Worm (Caenorhabditis elegans) whole organism, young adult: ENCODE results near the gene dct-1.

Experiments used
- B0261.1 ChIP-seq: sonication (generic microtip); optimal IDR thresholded peaks from 2 replicates; lab custom pipeline; 2016; ENCODE audit warnings: mild to moderate bottlenecking, missing genetic modification characterization, moderate library complexity, missing compliant biosample characterization
- B0336.3 ChIP-seq: fragments of 200-800 bp; sonication (Bioruptor generic); IDR thresholded peaks from 2 replicates; pipeline ENCODE4 v1.3.6; 2022; ENCODE audit warnings: missing genetic modification characterization, missing compliant biosample characterization
- C06A6.2 ChIP-seq: fragments of 200-800 bp; sonication (Bioruptor generic); conservative IDR thresholded peaks from 2 replicates; pipeline ENCODE4 v1.3.6; 2022; ENCODE audit warnings: missing genetic modification characterization, missing compliant biosample characterization
- F33H1.4 ChIP-seq: fragments of 200-800 bp; sonication (Bioruptor generic); IDR thresholded peaks from 2 replicates; pipeline ENCODE4 v1.3.6; 2022; ENCODE audit warnings: missing genetic modification reagents, missing genetic modification characterization, missing compliant biosample characterization
- F37B4.10 ChIP-seq: fragments of 200-800 bp; sonication (Bioruptor generic); IDR thresholded peaks from 2 replicates; pipeline ENCODE4 v1.3.6; 2022; ENCODE audit warnings: missing genetic modification characterization, missing compliant biosample characterization
- F52B5.7 ChIP-seq: sonication (generic microtip); optimal IDR thresholded peaks from 2 replicates; lab custom pipeline; 2016; ENCODE audit warnings: mild to moderate bottlenecking, missing genetic modification characterization, missing compliant biosample characterization
- F55B11.4 ChIP-seq: sonication (generic microtip); optimal IDR thresholded peaks from 2 replicates; lab custom pipeline; 2016; ENCODE audit warnings: missing compliant biosample characterization, missing genetic modification characterization, borderline replicate concordance; ENCODE audit not compliant: insufficient read depth
- F57A8.1 ChIP-seq: fragments of 200-800 bp; sonication (Bioruptor generic); optimal IDR thresholded peaks from 2 replicates; lab custom pipeline; 2018; ENCODE audit warnings: mild to moderate bottlenecking, missing genetic modification characterization, moderate library complexity, missing compliant biosample characterization
- K12H6.12 ChIP-seq: fragments of 200-800 bp; sonication (Bioruptor generic); optimal IDR thresholded peaks from 2 replicates; lab custom pipeline; 2018; ENCODE audit warnings: mild to moderate bottlenecking, missing genetic modification characterization, missing compliant biosample characterization
- Y53F4B.3 ChIP-seq: fragments of 200-800 bp; sonication (Bioruptor generic); IDR thresholded peaks from 2 replicates; pipeline ENCODE4 v1.3.6; 2022; ENCODE audit warnings: missing genetic modification reagents, missing genetic modification characterization, missing compliant biosample characterization
- Y56A3A.18 ChIP-seq: fragments of 200-800 bp; sonication (Bioruptor generic); IDR thresholded peaks from 2 replicates; pipeline ENCODE4 v1.3.6; 2022; ENCODE audit warnings: missing genetic modification reagents, missing genetic modification characterization, missing compliant biosample characterization
- Y67H2A.10 ChIP-seq: fragments of 200-800 bp; sonication (Bioruptor generic); conservative IDR thresholded peaks from 2 replicates; pipeline ENCODE4 v1.3.6; 2022; ENCODE audit warnings: missing genetic modification reagents, missing genetic modification characterization, missing compliant biosample characterization
- Y79H2A.3 ChIP-seq: fragments of 200-800 bp; sonication (Bioruptor generic); conservative IDR thresholded peaks from 2 replicates; pipeline ENCODE4 v1.3.6; 2022; ENCODE audit warnings: missing genetic modification reagents, missing genetic modification characterization, missing compliant biosample characterization
- ZK185.1 ChIP-seq: sonication (generic microtip); optimal IDR thresholded peaks from 2 replicates; lab custom pipeline; 2016; ENCODE audit warnings: mild to moderate bottlenecking, missing genetic modification characterization, missing compliant biosample characterization; ENCODE audit not compliant: poor library complexity, severe bottlenecking
- ama-1 ChIP-seq, 3 experiments: fragments of 150-350 bp in 1 of 3; sonication (generic microtip) in 2 of 3; optimal IDR thresholded peaks; 2 replicates each; lab custom pipeline; 2014 to 2018; ENCODE audit warnings: missing biosample characterization in 2 of 3, missing genetic modification characterization in 2 of 3, missing genetic modification reagents in 2 of 3
- athp-1 ChIP-seq: sonication (generic microtip); optimal IDR thresholded peaks from 2 replicates; lab custom pipeline; 2017; ENCODE audit warnings: mild to moderate bottlenecking, missing genetic modification characterization, missing compliant biosample characterization
- attf-5 ChIP-seq: fragments of 200-800 bp; sonication (Bioruptor generic); optimal IDR thresholded peaks from 2 replicates; lab custom pipeline; 2018; ENCODE audit warnings: mild to moderate bottlenecking, missing genetic modification characterization, missing compliant biosample characterization
- attf-6 ChIP-seq: fragments of 200-800 bp; sonication (Bioruptor generic); IDR thresholded peaks from 2 replicates; pipeline ENCODE4 v1.3.6; 2022; ENCODE audit warnings: missing genetic modification reagents, missing genetic modification characterization, missing compliant biosample characterization
- bed-1 ChIP-seq: fragments of 200-800 bp; sonication (Bioruptor generic); IDR thresholded peaks from 2 replicates; pipeline ENCODE4 v1.3.6; 2022; ENCODE audit warnings: missing genetic modification reagents, missing genetic modification characterization, missing compliant biosample characterization
- ceh-58 ChIP-seq: fragments of 200-800 bp; sonication (Bioruptor generic); IDR thresholded peaks from 2 replicates; pipeline ENCODE4 v1.3.6; 2022; ENCODE audit warnings: missing genetic modification characterization, missing compliant biosample characterization
- dpl-1 ChIP-seq: fragments of 150-350 bp; optimal IDR thresholded peaks from 2 replicates; lab custom pipeline; 2014; ENCODE audit warnings: missing biosample characterization, missing genetic modification reagents, missing genetic modification characterization
- egl-18 ChIP-seq: fragments of 200-800 bp; sonication (Bioruptor generic); IDR thresholded peaks from 2 replicates; pipeline ENCODE4 v1.3.6; 2022; ENCODE audit warnings: missing genetic modification reagents, missing genetic modification characterization, missing compliant biosample characterization
- ekl-4 ChIP-seq: fragments of 200-800 bp; sonication (Bioruptor generic); IDR thresholded peaks from 2 replicates; pipeline ENCODE4 v1.3.6; 2022; ENCODE audit warnings: missing genetic modification reagents, missing genetic modification characterization, missing compliant biosample characterization
- ets-4 ChIP-seq: fragments of 200-800 bp; sonication (Bioruptor generic); optimal IDR thresholded peaks from 2 replicates; lab custom pipeline; 2018; ENCODE audit warnings: mild to moderate bottlenecking, missing genetic modification characterization, missing compliant biosample characterization
- hlh-12 ChIP-seq: sonication (generic microtip); optimal IDR thresholded peaks from 2 replicates; lab custom pipeline; 2016; ENCODE audit warnings: missing genetic modification characterization, missing compliant biosample characterization
- hlh-26 ChIP-seq: fragments of 200-800 bp; sonication (Bioruptor generic); conservative IDR thresholded peaks from 2 replicates; pipeline ENCODE4 v1.3.6; 2022; ENCODE audit warnings: missing genetic modification reagents, missing genetic modification characterization, missing compliant biosample characterization
- hmg-1.2 ChIP-seq: fragments of 200-800 bp; sonication (Bioruptor generic); IDR thresholded peaks from 2 replicates; pipeline ENCODE4 v1.3.6; 2022; ENCODE audit warnings: missing genetic modification reagents, missing genetic modification characterization, missing compliant biosample characterization
- let-607 ChIP-seq, 2 experiments: fragments of 200-800 bp in 1 of 2; sonication (Bioruptor generic) in 1 of 2; sonication (generic microtip) in 1 of 2; optimal IDR thresholded peaks; 2 replicates each; lab custom pipeline; 2016 to 2018; ENCODE audit warnings: mild to moderate bottlenecking in 2 of 2, missing compliant biosample characterization in 2 of 2, missing genetic modification characterization in 2 of 2, moderate library complexity in 2 of 2, missing genotype in 1 of 2
- lir-1 ChIP-seq: fragments of 200-800 bp; sonication (Bioruptor generic); conservative IDR thresholded peaks from 2 replicates; pipeline ENCODE4 v1.3.6; 2022; ENCODE audit warnings: missing genetic modification reagents, missing genetic modification characterization, missing compliant biosample characterization
- madf-10 ChIP-seq: sonication (generic microtip); optimal IDR thresholded peaks from 2 replicates; lab custom pipeline; 2016; ENCODE audit warnings: mild to moderate bottlenecking, missing genetic modification characterization, missing compliant biosample characterization
- madf-6 ChIP-seq: fragments of 200-800 bp; sonication (Bioruptor generic); IDR thresholded peaks from 2 replicates; pipeline ENCODE4 v1.3.6; 2022; ENCODE audit warnings: missing genetic modification reagents, missing genetic modification characterization, missing compliant biosample characterization
- nhr-120 ChIP-seq: fragments of 200-800 bp; sonication (Bioruptor generic); IDR thresholded peaks from 2 replicates; pipeline ENCODE4 v1.3.6; 2022; ENCODE audit warnings: missing genetic modification characterization, missing compliant biosample characterization
- pbrm-1 ChIP-seq: fragments of 200-800 bp; sonication (Bioruptor generic); IDR thresholded peaks from 2 replicates; pipeline ENCODE4 v1.3.6; 2022; ENCODE audit warnings: missing genetic modification reagents, missing genetic modification characterization, missing compliant biosample characterization
- pha-4 ChIP-seq: fragments of 150-350 bp; sonication (generic microtip); optimal IDR thresholded peaks from 2 replicates; lab custom pipeline; 2014; ENCODE audit warnings: missing biosample characterization, missing genetic modification reagents, missing genetic modification characterization
- rcor-1 ChIP-seq: fragments of 200-800 bp; sonication (Bioruptor generic); IDR thresholded peaks from 2 replicates; pipeline ENCODE4 v1.3.6; 2022; ENCODE audit warnings: missing genetic modification reagents, missing genetic modification characterization, missing compliant biosample characterization
- rec-8 ChIP-seq, 2 experiments: sonication (generic microtip); optimal IDR thresholded peaks; 2 replicates each; lab custom pipeline; 2016; ENCODE audit warnings: mild to moderate bottlenecking in 2 of 2, missing genetic modification characterization in 2 of 2, missing genetic modification reagents in 2 of 2, missing genotype in 2 of 2, missing biosample characterization in 1 of 2, missing compliant biosample characterization in 1 of 2, moderate library complexity in 1 of 2
- snpc-1.1 ChIP-seq: sonication (generic microtip); optimal IDR thresholded peaks from 2 replicates; lab custom pipeline; 2017; ENCODE audit warnings: missing genetic modification characterization, mild to moderate bottlenecking, missing compliant biosample characterization, antibody characterized with exemption, moderate library complexity, missing genotype, missing genetic modification reagents; ENCODE audit not compliant: insufficient read depth
- snpc-3.4 ChIP-seq: sonication (generic microtip); optimal IDR thresholded peaks from 2 replicates; lab custom pipeline; 2017; ENCODE audit warnings: missing genetic modification characterization, mild to moderate bottlenecking, missing compliant biosample characterization, antibody characterized with exemption, moderate library complexity, missing genotype, missing genetic modification reagents
- snpc-4 ChIP-seq, 5 experiments: fragments of 150-350 bp in 1 of 5; sonication (generic microtip) in 4 of 5; optimal IDR thresholded peaks; 2 replicates each; lab custom pipeline; 2014 to 2018; ENCODE audit warnings: missing genetic modification characterization in 5 of 5, missing biosample characterization in 3 of 5, antibody characterized with exemption in 2 of 5, mild to moderate bottlenecking in 2 of 5, missing compliant biosample characterization in 2 of 5, missing genotype in 2 of 5, moderate library complexity in 2 of 5, missing genetic modification reagents in 1 of 5
- tbx-9 ChIP-seq: sonication (generic microtip); optimal IDR thresholded peaks from 2 replicates; lab custom pipeline; 2016; ENCODE audit warnings: borderline replicate concordance, missing genetic modification characterization, inconsistent platforms, missing compliant biosample characterization
- tlf-1 ChIP-seq: fragments of 200-800 bp; sonication (Bioruptor generic); optimal IDR thresholded peaks from 2 replicates; lab custom pipeline; 2018; ENCODE audit warnings: mild to moderate bottlenecking, missing genetic modification characterization, missing compliant biosample characterization
- unc-130 ChIP-seq: sonication (generic microtip); optimal IDR thresholded peaks from 2 replicates; lab custom pipeline; 2016; ENCODE audit warnings: missing genetic modification reagents, missing genetic modification characterization, missing compliant biosample characterization
- xnd-1 ChIP-seq: sonication (generic microtip); optimal IDR thresholded peaks from 2 replicates; lab custom pipeline; 2016; ENCODE audit warnings: missing genotype, missing genetic modification reagents, missing genetic modification characterization, missing compliant biosample characterization
- ztf-25 ChIP-seq: fragments of 200-800 bp; sonication (Bioruptor generic); IDR thresholded peaks from 2 replicates; pipeline ENCODE4 v1.3.6; 2022; ENCODE audit warnings: missing genetic modification reagents, missing genetic modification characterization, missing compliant biosample characterization
- ztf-28 ChIP-seq: fragments of 200-800 bp; sonication (Bioruptor generic); IDR thresholded peaks from 2 replicates; pipeline ENCODE4 v1.3.6; 2022; ENCODE audit warnings: missing genetic modification reagents, missing genetic modification characterization, missing compliant biosample characterization
- ztf-6 ChIP-seq: fragments of 200-800 bp; sonication (Bioruptor generic); IDR thresholded peaks from 2 replicates; pipeline ENCODE4 v1.3.6; 2022; ENCODE audit warnings: missing genetic modification reagents, missing genetic modification characterization, missing compliant biosample characterization

The dct-1 gene

ce11 chrX:7906430-7907014 is 47.6 kb upstream of the dct-1 start, which contains the start of gene C39D10.1 (continued):
- no peak for TF ChIP-seq ama-1 (optimal IDR thresholded peaks at IDR 0.05; lab: Kevin White, UChicago)
- TF ChIP-seq ama-1 (GFP tag; optimal IDR thresholded peaks at IDR 0.05; lab: Kevin White, UChicago) = peak in 1 of 2 experiments; percentile 87
- TF ChIP-seq bed-1 (GFP tag; lab: Robert Waterston, UW) = no peak
- TF ChIP-seq Y53F4B.3 (GFP tag; lab: Robert Waterston, UW) = no peak
- TF ChIP-seq snpc-4 (GFP tag; optimal IDR thresholded peaks at IDR 0.05; lab: Kevin White, UChicago) = peak; percentile 75
- peak in 1 of 4 experiments; percentile 67 for TF ChIP-seq snpc-4 (tag; optimal IDR thresholded peaks at IDR 0.05; lab: Kevin White, UChicago)
- TF ChIP-seq ztf-25 = no peak
- TF ChIP-seq madf-6 = 0 out of 2 replicates have a peak, but pooled peaks have one; percentile 26
- TF ChIP-seq ztf-28 = no peak
- TF ChIP-seq hlh-12 = no peak
- no peak for TF ChIP-seq athp-1
- TF ChIP-seq B0336.3 (GFP tag; lab: Robert Waterston, UW) = no peak
- TF ChIP-seq snpc-1.1 (tag; lab: Kevin White, UChicago) = peak; percentile 12
- no peak for TF ChIP-seq C06A6.2 (GFP tag; lab: Robert Waterston, UW)
- TF ChIP-seq madf-10 (tag; lab: Kevin White, UChicago) = peak; percentile 21
- TF ChIP-seq hmg-1.2 (GFP tag; lab: Robert Waterston, UW) = peak; percentile 47
- TF ChIP-seq ztf-6 (GFP tag; lab: Robert Waterston, UW) = no peak
- no peak for TF ChIP-seq pha-4
- TF ChIP-seq tbx-9 (tag; lab: Kevin White, UChicago) = no peak
- TF ChIP-seq xnd-1 (tag; lab: Kevin White, UChicago) = no peak
- TF ChIP-seq Y79H2A.3 (GFP tag; lab: Robert Waterston, UW) = no peak
- TF ChIP-seq unc-130 = no peak
- TF ChIP-seq egl-18 (GFP tag; lab: Robert Waterston, UW) = no peak
- no peak for TF ChIP-seq F52B5.7 (tag; lab: Kevin White, UChicago)
- TF ChIP-seq hlh-26 = no peak
- peak; percentile 9 to 13 for TF ChIP-seq rec-8 (tag; optimal IDR thresholded peaks at IDR 0.05; lab: Kevin White, UChicago)
- no peak for TF ChIP-seq ets-4 (GFP tag; lab: Kevin White, UChicago)
- no peak for TF ChIP-seq K12H6.12 (tag; lab: Kevin White, UChicago)
- TF ChIP-seq tlf-1 = no peak
- no peak for TF ChIP-seq attf-5 (GFP tag; lab: Kevin White, UChicago)
- no peak for TF ChIP-seq F37B4.10 (GFP tag; lab: Robert Waterston, UW)
- TF ChIP-seq rcor-1 (GFP tag; lab: Robert Waterston, UW) = 0 out of 2 replicates have a peak, but pooled peaks have one; percentile 15
- no peak for TF ChIP-seq snpc-3.4
- TF ChIP-seq nhr-120 (GFP tag; lab: Robert Waterston, UW) = no peak
- TF ChIP-seq ceh-58 (GFP tag; lab: Robert Waterston, UW) = no peak
- peak; percentile 78 for TF ChIP-seq B0261.1 (tag; lab: Kevin White, UChicago)
- no peak for TF ChIP-seq dpl-1
- TF ChIP-seq ekl-4 = no peak
- no peak for TF ChIP-seq F57A8.1 (GFP tag; lab: Kevin White, UChicago)
- peak; percentile 58 for TF ChIP-seq ZK185.1 (tag; lab: Kevin White, UChicago)
- TF ChIP-seq let-607 (tag; optimal IDR thresholded peaks at IDR 0.05; lab: Kevin White, UChicago) = no peak
- no peak for TF ChIP-seq lir-1
- TF ChIP-seq pbrm-1 (GFP tag; lab: Robert Waterston, UW) = peak; percentile 24; the same call in 1 of the 2 replicates
- no peak for TF ChIP-seq F33H1.4 (GFP tag; lab: Robert Waterston, UW)
- 0 out of 2 replicates have a peak, but pooled peaks have one; percentile 55 for TF ChIP-seq Y56A3A.18 (GFP tag; lab: Robert Waterston, UW)
- TF ChIP-seq attf-6 (GFP tag; lab: Robert Waterston, UW) = peak; percentile 19; the same call in 1 of the 2 replicates
- no peak for TF ChIP-seq F55B11.4 (tag; lab: Kevin White, UChicago)
- no peak for TF ChIP-seq Y67H2A.10 (GFP tag; lab: Robert Waterston, UW)
